Worm (Caenorhabditis elegans) whole organism, young adult: ENCODE results near the gene C49A9.5.
A peak's percentile ranks its signal among the peaks of the same experiment; 100 is the strongest.

Experiments used
- B0035.1 ChIP-seq: sonication (generic microtip); optimal IDR thresholded peaks from 2 replicates; lab custom pipeline; 2016; ENCODE audit warnings: missing genetic modification characterization, mild to moderate bottlenecking, missing compliant biosample characterization, missing genotype, missing genetic modification reagents
- B0261.1 ChIP-seq: sonication (generic microtip); optimal IDR thresholded peaks from 2 replicates; lab custom pipeline; 2016; ENCODE audit warnings: mild to moderate bottlenecking, missing genetic modification characterization, moderate library complexity, missing compliant biosample characterization
- C06A6.2 ChIP-seq: fragments of 200-800 bp; sonication (Bioruptor generic); conservative IDR thresholded peaks from 2 replicates; pipeline ENCODE4 v1.3.6; 2022; ENCODE audit warnings: missing genetic modification characterization, missing compliant biosample characterization
- D2030.7 ChIP-seq: fragments of 200-800 bp; sonication (Bioruptor generic); IDR thresholded peaks from 2 replicates; pipeline ENCODE4 v1.3.6; 2022; ENCODE audit warnings: missing genetic modification reagents, missing genetic modification characterization, missing compliant biosample characterization
- F10E7.11 ChIP-seq: sonication (generic microtip); optimal IDR thresholded peaks from 2 replicates; lab custom pipeline; 2017; ENCODE audit warnings: mild to moderate bottlenecking, missing genetic modification characterization, moderate library complexity, missing compliant biosample characterization
- F52B5.7 ChIP-seq: sonication (generic microtip); optimal IDR thresholded peaks from 2 replicates; lab custom pipeline; 2016; ENCODE audit warnings: mild to moderate bottlenecking, missing genetic modification characterization, missing compliant biosample characterization
- F57C9.4 ChIP-seq: sonication (generic microtip); optimal IDR thresholded peaks from 2 replicates; lab custom pipeline; 2017; ENCODE audit warnings: mild to moderate bottlenecking, missing genetic modification characterization, missing compliant biosample characterization
- K12H6.12 ChIP-seq: fragments of 200-800 bp; sonication (Bioruptor generic); optimal IDR thresholded peaks from 2 replicates; lab custom pipeline; 2018; ENCODE audit warnings: mild to moderate bottlenecking, missing genetic modification characterization, missing compliant biosample characterization
- Y79H2A.3 ChIP-seq: fragments of 200-800 bp; sonication (Bioruptor generic); conservative IDR thresholded peaks from 2 replicates; pipeline ENCODE4 v1.3.6; 2022; ENCODE audit warnings: missing genetic modification reagents, missing genetic modification characterization, missing compliant biosample characterization
- ZK185.1 ChIP-seq: sonication (generic microtip); optimal IDR thresholded peaks from 2 replicates; lab custom pipeline; 2016; ENCODE audit warnings: mild to moderate bottlenecking, missing genetic modification characterization, missing compliant biosample characterization; ENCODE audit not compliant: poor library complexity, severe bottlenecking
- akir-1 ChIP-seq: fragments of 200-800 bp; sonication (Bioruptor generic); optimal IDR thresholded peaks from 2 replicates; lab custom pipeline; 2018; ENCODE audit warnings: mild to moderate bottlenecking, missing genetic modification characterization, moderate library complexity, missing compliant biosample characterization
- ama-1 ChIP-seq, 3 experiments: fragments of 150-350 bp in 1 of 3; sonication (generic microtip) in 2 of 3; optimal IDR thresholded peaks; 2 replicates each; lab custom pipeline; 2014 to 2018; ENCODE audit warnings: missing biosample characterization in 2 of 3, missing genetic modification characterization in 2 of 3, missing genetic modification reagents in 2 of 3
- athp-1 ChIP-seq: sonication (generic microtip); optimal IDR thresholded peaks from 2 replicates; lab custom pipeline; 2017; ENCODE audit warnings: mild to moderate bottlenecking, missing genetic modification characterization, missing compliant biosample characterization
- bed-2 ChIP-seq: fragments of 200-800 bp; sonication (Bioruptor generic); IDR thresholded peaks from 2 replicates; pipeline ENCODE4 v1.3.6; 2022; ENCODE audit warnings: missing genetic modification reagents, missing genetic modification characterization, missing compliant biosample characterization
- ccch-3 ChIP-seq: fragments of 200-800 bp; sonication (Bioruptor generic); optimal IDR thresholded peaks from 2 replicates; lab custom pipeline; 2018; ENCODE audit warnings: mild to moderate bottlenecking, missing genetic modification characterization, missing compliant biosample characterization
- cebp-1 ChIP-seq, 2 experiments: fragments of 200-800 bp in 1 of 2; sonication (Bioruptor generic) in 1 of 2; sonication (generic microtip) in 1 of 2; IDR thresholded peaks in 1 of 2; optimal IDR thresholded peaks in 1 of 2; 2 replicates each; pipeline versions ENCODE4 v1.3.6 to Lab custom; 2017 to 2022; ENCODE audit warnings: missing compliant biosample characterization in 2 of 2, missing genetic modification characterization in 2 of 2, mild to moderate bottlenecking in 1 of 2, missing genetic modification reagents in 1 of 2, moderate library complexity in 1 of 2
- cebp-2 ChIP-seq: fragments of 200-800 bp; sonication (Bioruptor generic); IDR thresholded peaks from 2 replicates; pipeline ENCODE4 v1.3.6; 2022; ENCODE audit warnings: missing genetic modification characterization, missing compliant biosample characterization
- ceh-27 ChIP-seq: fragments of 200-800 bp; sonication (Bioruptor generic); optimal IDR thresholded peaks from 2 replicates; lab custom pipeline; 2018; ENCODE audit warnings: mild to moderate bottlenecking, missing genetic modification characterization, moderate library complexity, missing compliant biosample characterization
- ceh-40 ChIP-seq: fragments of 200-800 bp; sonication (Bioruptor generic); IDR thresholded peaks from 2 replicates; pipeline ENCODE4 v1.3.6; 2022; ENCODE audit warnings: missing genetic modification characterization, missing compliant biosample characterization
- ceh-91 ChIP-seq: fragments of 200-800 bp; sonication (Bioruptor generic); IDR thresholded peaks from 2 replicates; pipeline ENCODE4 v1.3.6; 2022; ENCODE audit warnings: missing genetic modification reagents, missing genetic modification characterization, missing compliant biosample characterization
- dpff-1 ChIP-seq: sonication (generic microtip); optimal IDR thresholded peaks from 2 replicates; lab custom pipeline; 2017; ENCODE audit warnings: mild to moderate bottlenecking, missing genetic modification characterization, missing compliant biosample characterization
- dpl-1 ChIP-seq: fragments of 150-350 bp; optimal IDR thresholded peaks from 2 replicates; lab custom pipeline; 2014; ENCODE audit warnings: missing biosample characterization, missing genetic modification reagents, missing genetic modification characterization
- ets-4 ChIP-seq: fragments of 200-800 bp; sonication (Bioruptor generic); optimal IDR thresholded peaks from 2 replicates; lab custom pipeline; 2018; ENCODE audit warnings: mild to moderate bottlenecking, missing genetic modification characterization, missing compliant biosample characterization
- him-1 ChIP-seq: sonication (generic microtip); optimal IDR thresholded peaks from 2 replicates; lab custom pipeline; 2016; ENCODE audit warnings: missing genotype, missing genetic modification reagents, missing genetic modification characterization, missing compliant biosample characterization
- hmg-20 ChIP-seq: fragments of 200-800 bp; sonication (Bioruptor generic); IDR thresholded peaks from 2 replicates; pipeline ENCODE4 v1.3.6; 2022; ENCODE audit warnings: missing genetic modification reagents, missing genetic modification characterization, missing compliant biosample characterization
- hrde-1 ChIP-seq: sonication (generic microtip); optimal IDR thresholded peaks from 2 replicates; lab custom pipeline; 2016; ENCODE audit warnings: missing genetic modification characterization, mild to moderate bottlenecking, missing compliant biosample characterization, moderate library complexity, missing genotype, missing genetic modification reagents, borderline replicate concordance
- hsf-1 ChIP-seq: fragments of 200-800 bp; sonication (Bioruptor generic); IDR thresholded peaks from 2 replicates; pipeline ENCODE4 v1.3.6; 2022; ENCODE audit warnings: missing genetic modification reagents, missing genetic modification characterization, missing compliant biosample characterization
- let-526 ChIP-seq: fragments of 200-800 bp; sonication (Bioruptor generic); IDR thresholded peaks from 2 replicates; pipeline ENCODE4 v1.3.6; 2022; ENCODE audit warnings: missing genetic modification reagents, missing genetic modification characterization, missing compliant biosample characterization
- lsy-27 ChIP-seq: sonication (generic microtip); optimal IDR thresholded peaks from 2 replicates; lab custom pipeline; 2017; ENCODE audit warnings: missing genetic modification characterization, mild to moderate bottlenecking, missing compliant biosample characterization, antibody characterized with exemption, missing genotype, borderline replicate concordance; ENCODE audit not compliant: insufficient read depth
- madf-3 ChIP-seq: fragments of 200-800 bp; sonication (Bioruptor generic); IDR thresholded peaks from 2 replicates; pipeline ENCODE4 v1.3.6; 2022; ENCODE audit warnings: missing genetic modification reagents, missing genetic modification characterization, missing compliant biosample characterization
- mcd-1 ChIP-seq: fragments of 200-800 bp; sonication (Bioruptor generic); IDR thresholded peaks from 2 replicates; pipeline ENCODE4 v1.3.6; 2022; ENCODE audit warnings: missing genetic modification reagents, missing genetic modification characterization, missing compliant biosample characterization
- mxl-1 ChIP-seq: sonication (generic microtip); optimal IDR thresholded peaks from 2 replicates; lab custom pipeline; 2016; ENCODE audit warnings: missing genetic modification characterization, missing compliant biosample characterization
- nfya-2 ChIP-seq: fragments of 200-800 bp; sonication (Bioruptor generic); IDR thresholded peaks from 2 replicates; pipeline ENCODE4 v1.3.6; 2022; ENCODE audit warnings: missing genetic modification reagents, missing genetic modification characterization, missing compliant biosample characterization
- nfyb-1 ChIP-seq: fragments of 200-800 bp; sonication (Bioruptor generic); IDR thresholded peaks from 2 replicates; pipeline ENCODE4 v1.3.6; 2022; ENCODE audit warnings: missing genetic modification reagents, missing genetic modification characterization, missing compliant biosample characterization
- nhr-179 ChIP-seq: sonication (generic microtip); optimal IDR thresholded peaks from 2 replicates; lab custom pipeline; 2016; ENCODE audit warnings: mild to moderate bottlenecking, missing genetic modification characterization, missing compliant biosample characterization
- rcor-1 ChIP-seq: fragments of 200-800 bp; sonication (Bioruptor generic); IDR thresholded peaks from 2 replicates; pipeline ENCODE4 v1.3.6; 2022; ENCODE audit warnings: missing genetic modification reagents, missing genetic modification characterization, missing compliant biosample characterization
- repo-1 ChIP-seq: sonication (generic microtip); optimal IDR thresholded peaks from 2 replicates; lab custom pipeline; 2017; ENCODE audit warnings: mild to moderate bottlenecking, missing genetic modification characterization, missing compliant biosample characterization
- rpc-1 ChIP-seq, 2 experiments: fragments of 150-350 bp in 1 of 2; sonication (generic microtip) in 1 of 2; optimal IDR thresholded peaks; 2 replicates each; lab custom pipeline; 2014 to 2018; ENCODE audit warnings: missing biosample characterization in 1 of 2, missing genetic modification characterization in 1 of 2, missing genetic modification reagents in 1 of 2, missing genotype in 1 of 2
- sea-2 ChIP-seq: fragments of 200-800 bp; sonication (Bioruptor generic); IDR thresholded peaks from 2 replicates; pipeline ENCODE4 v1.3.6; 2022; ENCODE audit warnings: missing genetic modification characterization, missing compliant biosample characterization
- snpc-1.3 ChIP-seq: sonication (generic microtip); optimal IDR thresholded peaks from 2 replicates; lab custom pipeline; 2017; ENCODE audit warnings: missing genetic modification characterization, mild to moderate bottlenecking, missing compliant biosample characterization, antibody characterized with exemption, moderate library complexity, missing genotype, missing genetic modification reagents; ENCODE audit not compliant: insufficient read depth
- sptf-2 ChIP-seq: fragments of 200-800 bp; sonication (Bioruptor generic); optimal IDR thresholded peaks from 2 replicates; lab custom pipeline; 2018; ENCODE audit warnings: mild to moderate bottlenecking, missing genetic modification characterization, missing compliant biosample characterization
- xnd-1 ChIP-seq: sonication (generic microtip); optimal IDR thresholded peaks from 2 replicates; lab custom pipeline; 2016; ENCODE audit warnings: missing genotype, missing genetic modification reagents, missing genetic modification characterization, missing compliant biosample characterization
- ztf-18 ChIP-seq: sonication (generic microtip); optimal IDR thresholded peaks from 2 replicates; lab custom pipeline; 2016; ENCODE audit warnings: missing genotype, mild to moderate bottlenecking, missing genetic modification characterization, missing compliant biosample characterization
- ztf-22 ChIP-seq: fragments of 200-800 bp; sonication (Bioruptor generic); optimal IDR thresholded peaks from 2 replicates; lab custom pipeline; 2018; ENCODE audit warnings: mild to moderate bottlenecking, missing genetic modification characterization, moderate library complexity, missing compliant biosample characterization
- ztf-26 ChIP-seq: sonication (generic microtip); optimal IDR thresholded peaks from 2 replicates; lab custom pipeline; 2017; ENCODE audit warnings: missing genetic modification characterization, missing compliant biosample characterization
- ztf-3 ChIP-seq: fragments of 200-800 bp; sonication (Bioruptor generic); optimal IDR thresholded peaks from 2 replicates; lab custom pipeline; 2018; ENCODE audit warnings: mild to moderate bottlenecking, missing genetic modification characterization, missing compliant biosample characterization

Gene C49A9.5

ce11 chrIV:6206294-6206776, 7.1 kb upstream of the C49A9.5 start, which contains the start of gene C49A9.10 (continued):
- TF ChIP-seq D2030.7, result peak; percentile 45; the same call in 1 of the 2 replicates
- peak; percentile 65 for TF ChIP-seq hmg-20
- no peak for TF ChIP-seq snpc-1.3 (tag; lab: Kevin White, UChicago)
- TF ChIP-seq dpff-1, result no peak
- TF ChIP-seq Y79H2A.3 (GFP tag; lab: Robert Waterston, UW), result no peak
- TF ChIP-seq C06A6.2 (GFP tag; lab: Robert Waterston, UW), result peak; percentile 39; the same call in 1 of the 2 replicates
- TF ChIP-seq athp-1 (tag; lab: Kevin White, UChicago), result peak; percentile 70
- TF ChIP-seq nfyb-1 (GFP tag; lab: Robert Waterston, UW), result peak; percentile 43; the same call in 1 of the 2 replicates
- no peak for TF ChIP-seq sptf-2 (GFP tag; lab: Kevin White, UChicago)
- peak; percentile 81 for TF ChIP-seq mcd-1 (GFP tag; lab: Robert Waterston, UW)
- no peak for TF ChIP-seq ets-4 (GFP tag; lab: Kevin White, UChicago)
- TF ChIP-seq dpl-1 (GFP tag; lab: Kevin White, UChicago), result peak; percentile 82
- TF ChIP-seq ceh-27, result peak; percentile 89
- TF ChIP-seq cebp-1 (GFP tag; IDR thresholded peaks at IDR 0.05; lab: Robert Waterston, UW), result 0 out of 2 replicates have a peak, but pooled peaks have one; percentile 9
- TF ChIP-seq cebp-1 (tag; optimal IDR thresholded peaks at IDR 0.05; lab: Kevin White, UChicago), result no peak
- peak; percentile 97 for TF ChIP-seq ZK185.1 (tag; lab: Kevin White, UChicago)
- no peak for TF ChIP-seq ccch-3 (GFP tag; lab: Kevin White, UChicago)
- TF ChIP-seq lsy-27 (tag; lab: Kevin White, UChicago), result no peak
- TF ChIP-seq ceh-91 (GFP tag; lab: Robert Waterston, UW), result 0 out of 2 replicates have a peak, but pooled peaks have one; percentile 37
- TF ChIP-seq rpc-1 (optimal IDR thresholded peaks at IDR 0.05; lab: Kevin White, UChicago), result no peak
- no peak for TF ChIP-seq rpc-1 (tag; optimal IDR thresholded peaks at IDR 0.05; lab: Kevin White, UChicago)
- TF ChIP-seq akir-1 (GFP tag; lab: Kevin White, UChicago), result peak; percentile 60
- TF ChIP-seq F57C9.4 (tag; lab: Kevin White, UChicago), result peak; percentile 48
- peak; percentile 27 for TF ChIP-seq B0035.1 (tag; lab: Kevin White, UChicago)
- no peak for TF ChIP-seq ama-1 (optimal IDR thresholded peaks at IDR 0.05; lab: Kevin White, UChicago)
- no peak for TF ChIP-seq ama-1 (GFP tag; optimal IDR thresholded peaks at IDR 0.05; lab: Kevin White, UChicago)
- peak; percentile 73 for TF ChIP-seq rcor-1 (GFP tag; lab: Robert Waterston, UW)
- peak; percentile 69 for TF ChIP-seq K12H6.12 (tag; lab: Kevin White, UChicago)
- no peak for TF ChIP-seq ztf-22 (GFP tag; lab: Kevin White, UChicago)
- TF ChIP-seq cebp-2 (GFP tag; lab: Robert Waterston, UW), result 0 out of 2 replicates have a peak, but pooled peaks have one; percentile 74
- TF ChIP-seq mxl-1 (tag; lab: Kevin White, UChicago), result no peak
- TF ChIP-seq F52B5.7, result no peak
- peak; percentile 49 for TF ChIP-seq F10E7.11
- TF ChIP-seq ceh-40 (GFP tag; lab: Robert Waterston, UW), result no peak
- TF ChIP-seq sea-2, result no peak
- no peak for TF ChIP-seq ztf-3 (GFP tag; lab: Kevin White, UChicago)
- peak; percentile 77 for TF ChIP-seq him-1 (tag; lab: Kevin White, UChicago)
- no peak for TF ChIP-seq nfya-2 (GFP tag; lab: Robert Waterston, UW)
- peak; percentile 22 for TF ChIP-seq ztf-26 (tag; lab: Kevin White, UChicago)
- no peak for TF ChIP-seq nhr-179
- TF ChIP-seq B0261.1, result no peak
- TF ChIP-seq madf-3 (GFP tag; lab: Robert Waterston, UW), result peak; percentile 68; the same call in 1 of the 2 replicates
- TF ChIP-seq ztf-18 (tag; lab: Kevin White, UChicago), result no peak
- peak; percentile 35 for TF ChIP-seq xnd-1 (tag; lab: Kevin White, UChicago)
- peak; percentile 40 for TF ChIP-seq hrde-1 (tag; lab: Kevin White, UChicago)
- peak; percentile 89 for TF ChIP-seq let-526 (GFP tag; lab: Robert Waterston, UW)
- TF ChIP-seq repo-1 (tag; lab: Kevin White, UChicago), result no peak
- TF ChIP-seq hsf-1 (GFP tag; lab: Robert Waterston, UW), result 0 out of 2 replicates have a peak, but pooled peaks have one; percentile 34
- peak; percentile 83 for TF ChIP-seq bed-2 (GFP tag; lab: Robert Waterston, UW)
